Worm (Caenorhabditis elegans) whole organism, mixed stage, embryonic: ENCODE measurements around the gene nlp-17.

Experiments used
- M03D4.4 ChIP-seq: sonication (generic microtip); optimal IDR thresholded peaks from 2 replicates; lab custom pipeline; 2017; ENCODE audit warnings: mild to moderate bottlenecking, missing genetic modification characterization, missing compliant biosample characterization
- blmp-1 ChIP-seq: fragments of 150-350 bp; optimal IDR thresholded peaks from 2 replicates; lab custom pipeline; 2014; ENCODE audit warnings: missing biosample characterization, missing genetic modification characterization
- ceh-39 ChIP-seq: fragments of 150-350 bp; optimal IDR thresholded peaks from 2 replicates; lab custom pipeline; 2014; ENCODE audit warnings: missing biosample characterization, missing genetic modification characterization
- ceh-43 ChIP-seq: fragments of 200-800 bp; sonication (Bioruptor generic); optimal IDR thresholded peaks from 2 replicates; lab custom pipeline; 2018; ENCODE audit warnings: mild to moderate bottlenecking, missing genetic modification characterization, moderate library complexity, missing compliant biosample characterization
- cnd-1 ChIP-seq: fragments of 200-800 bp; sonication (Bioruptor generic); optimal IDR thresholded peaks from 2 replicates; lab custom pipeline; 2018; ENCODE audit warnings: mild to moderate bottlenecking, missing genetic modification characterization, missing compliant biosample characterization
- elt-1 ChIP-seq: sonication (generic microtip); optimal IDR thresholded peaks from 2 replicates; lab custom pipeline; 2017; ENCODE audit warnings: missing genetic modification characterization, mild to moderate bottlenecking, missing compliant biosample characterization, antibody characterized with exemption, moderate library complexity, borderline replicate concordance; ENCODE audit not compliant: insufficient read depth
- elt-3 ChIP-seq: fragments of 150-350 bp; optimal IDR thresholded peaks from 2 replicates; lab custom pipeline; 2014; ENCODE audit warnings: missing biosample characterization, missing genetic modification characterization
- nhr-28 ChIP-seq: fragments of 150-350 bp; optimal IDR thresholded peaks from 2 replicates; lab custom pipeline; 2014; ENCODE audit warnings: missing biosample characterization, missing genetic modification characterization
- pha-4 ChIP-seq: fragments of 150-350 bp; optimal IDR thresholded peaks from 2 replicates; lab custom pipeline; 2018; ENCODE audit warnings: missing biosample characterization, missing genetic modification reagents, missing genetic modification characterization
- tbx-8 ChIP-seq: fragments of 200-800 bp; sonication (Bioruptor generic); optimal IDR thresholded peaks from 2 replicates; lab custom pipeline; 2018; ENCODE audit warnings: mild to moderate bottlenecking, missing genetic modification characterization, moderate library complexity, missing compliant biosample characterization
- ztf-11 ChIP-seq: fragments of 150-350 bp; optimal IDR thresholded peaks from 2 replicates; lab custom pipeline; 2014; ENCODE audit warnings: missing biosample characterization, missing genetic modification characterization

DNA sequence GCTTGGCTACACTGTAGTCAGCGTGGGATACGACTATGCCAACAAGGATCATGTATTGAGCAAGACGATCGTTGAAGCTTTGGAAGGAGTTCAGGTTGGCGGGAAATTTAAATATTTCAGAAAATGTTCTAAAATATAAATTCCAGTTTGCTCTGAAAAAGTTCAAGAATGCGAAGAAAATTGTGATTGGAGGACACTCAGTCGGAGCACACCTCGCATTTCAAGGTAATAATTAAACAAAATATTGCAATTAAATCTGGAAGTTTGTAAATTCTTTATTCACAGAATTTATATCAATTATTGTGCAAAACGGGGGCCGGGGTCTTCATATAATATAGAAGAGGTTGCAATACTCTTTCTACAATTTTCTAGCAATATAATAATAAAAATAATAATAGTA lies 4.5 kb upstream of the nlp-17 start:
- TF ChIP-seq blmp-1 (tag; lab: Kevin White, UChicago): no peak
- no peak for TF ChIP-seq ceh-39 (tag; lab: Kevin White, UChicago)
- no peak for TF ChIP-seq ceh-43 (GFP tag; lab: Kevin White, UChicago)
- no peak for TF ChIP-seq elt-1 (tag; lab: Kevin White, UChicago)
- no peak for TF ChIP-seq nhr-28 (tag; lab: Kevin White, UChicago)
- TF ChIP-seq elt-3 (tag; lab: Kevin White, UChicago): no peak
- no peak for TF ChIP-seq ztf-11 (tag; lab: Kevin White, UChicago)
- TF ChIP-seq M03D4.4: no peak
- TF ChIP-seq pha-4 (tag; lab: Kevin White, UChicago): no peak
- TF ChIP-seq tbx-8 (GFP tag; lab: Kevin White, UChicago): no peak
- no peak for TF ChIP-seq cnd-1 (tag; lab: Kevin White, UChicago)
